Worm (Caenorhabditis elegans): ENCODE results near the gene glo-1.
A peak's percentile ranks its signal among the peaks of the same experiment; 100 is the strongest.

Gene glo-1

ce11 chrX:9858069-9858468 lies 23.9 kb downstream of the glo-1 start, which contains the start of gene scav-5 (continued):
- no peak for TF ChIP-seq snu-23 (GFP tag; optimal IDR thresholded peaks at IDR 0.05)
- no peak for TF ChIP-seq aha-1 (tag; optimal IDR thresholded peaks at IDR 0.05)

- TF ChIP-seq hlh-4 (tag; optimal IDR thresholded peaks at IDR 0.05) (no peak), ceh-63 (GFP tag; optimal IDR thresholded peaks at IDR 0.05) (no peak), isw-1 (GFP tag; IDR thresholded peaks at IDR 0.05) (no peak), nhr-20 (tag; optimal IDR thresholded peaks at IDR 0.05) (no peak), unc-30 (tag; optimal IDR thresholded peaks at IDR 0.05) (no peak), efl-3 (GFP tag; optimal IDR thresholded peaks at IDR 0.05) (no peak), unc-86 (tag; optimal IDR thresholded peaks at IDR 0.05) (no peak), unc-62 (GFP tag; optimal IDR thresholded peaks at IDR 0.05) (no peak), skn-1 (tag; optimal IDR thresholded peaks at IDR 0.05) (no peak), ztf-4 (tag; optimal IDR thresholded peaks at IDR 0.05) (no peak), zag-1 (tag; optimal IDR thresholded peaks at IDR 0.05) (no peak), snu-23 (GFP tag; optimal IDR thresholded peaks at IDR 0.05) (no peak), dsc-1 (tag; optimal IDR thresholded peaks at IDR 0.05) (no peak), ets-5 (GFP tag; IDR thresholded peaks at IDR 0.05) (no peak), nhr-71 (tag; optimal IDR thresholded peaks at IDR 0.05) (no peak), sptf-1 (tag; optimal IDR thresholded peaks at IDR 0.05) (no peak), C04F5.9 (tag; optimal IDR thresholded peaks at IDR 0.05) (no peak)
These were observed 25.4 kb downstream of the glo-1 start, which contains the start of gene R07B1.11 for ce11 chrX:9856618-9857017. Gene R07B1.11, plus strand, starts transcription at chrX:9856918.

- TF ChIP-seq nhr-76 (tag; optimal IDR thresholded peaks at IDR 0.05) (no peak), ceh-8 (GFP tag; optimal IDR thresholded peaks at IDR 0.05) (no peak), nhr-11 (tag; optimal IDR thresholded peaks at IDR 0.05) (no peak), lin-15B (tag; optimal IDR thresholded peaks at IDR 0.05) (no peak), pax-3 (tag; optimal IDR thresholded peaks at IDR 0.05) (no peak), elt-2 (tag; optimal IDR thresholded peaks at IDR 0.05) (peak; percentile 14), ceh-90 (tag; optimal IDR thresholded peaks at IDR 0.05) (no peak), nhr-77 (tag; optimal IDR thresholded peaks at IDR 0.05) (peak; percentile 0), dpl-1 (GFP tag; optimal IDR thresholded peaks at IDR 0.05) (no peak), skn-1 (tag; optimal IDR thresholded peaks at IDR 0.05) (peak; percentile 3)
These were observed 30.2 kb downstream of the glo-1 start, which contains the start of gene lec-7 for ce11 chrX:9851745-9852330. Gene lec-7, plus strand, starts transcription at chrX:9852041.

- TF ChIP-seq mep-1 (tag; optimal IDR thresholded peaks at IDR 0.05) (no peak), vab-15 (tag; optimal IDR thresholded peaks at IDR 0.05) (no peak), elt-2 (tag; optimal IDR thresholded peaks at IDR 0.05) (peak; percentile 22), fkh-10 (GFP tag; optimal IDR thresholded peaks at IDR 0.05) (no peak), nhr-76 (tag; optimal IDR thresholded peaks at IDR 0.05) (no peak)
These were observed 31.8 kb downstream of the glo-1 start, which contains the start of gene lec-8 for ce11 chrX:9850258-9850657. Gene lec-8, plus strand, starts transcription at chrX:9850571.

ce11 chrX:9848214-9848789 lies 33.7 kb downstream of the glo-1 start:
- no peak for TF ChIP-seq unc-62 (GFP tag; optimal IDR thresholded peaks at IDR 0.05)
- TF ChIP-seq vab-15 (tag; optimal IDR thresholded peaks at IDR 0.05): peak; percentile 92
- TF ChIP-seq blmp-1 (tag; optimal IDR thresholded peaks at IDR 0.05): peak; percentile 45
- TF ChIP-seq ztf-4 (tag; optimal IDR thresholded peaks at IDR 0.05): no peak

ce11 chrX:9846975-9847374 lies 35.0 kb downstream of the glo-1 start, which contains the start of gene vab-15:
Gene vab-15, plus strand, starts transcription at chrX:9847275.
- TF ChIP-seq nhr-85 (tag) (no peak), ceh-8 (GFP tag; optimal IDR thresholded peaks at IDR 0.05) (no peak), isw-1 (GFP tag; IDR thresholded peaks at IDR 0.05) (no peak), unc-98 (GFP tag; IDR thresholded peaks at IDR 0.05) (no peak), ceh-88 (GFP tag; IDR thresholded peaks at IDR 0.05) (no peak)
